Fruit fly (Drosophila melanogaster) whole organism, prepupa: ENCODE measurements around the gene CG6893.

Experiments used
- Blimp-1 ChIP-seq: fragments of 200-800 bp; sonication (Bioruptor generic); optimal IDR thresholded peaks from 3 replicates; lab custom pipeline; 2017; ENCODE audit warnings: missing biosample characterization, missing genetic modification characterization, mild to moderate bottlenecking, moderate library complexity, missing genetic modification reagents
- CG10631 ChIP-seq: fragments of 200-800 bp; sonication (Bioruptor generic); optimal IDR thresholded peaks from 2 replicates; lab custom pipeline; 2016; ENCODE audit warnings: missing biosample characterization, missing genetic modification characterization
- CG10669 ChIP-seq: fragments of 200-800 bp; sonication (Bioruptor generic); optimal IDR thresholded peaks from 3 replicates; lab custom pipeline; 2018; ENCODE audit warnings: missing biosample characterization, mild to moderate bottlenecking, missing genetic modification characterization, moderate library complexity
- CG11294 ChIP-seq: fragments of 200-800 bp; sonication (Bioruptor generic); IDR thresholded peaks from 2 replicates; pipeline ENCODE4 v1.3.6; 2022; ENCODE audit warnings: missing biosample characterization, missing genetic modification characterization
- CG11762 ChIP-seq: fragments of 200-800 bp; sonication (Bioruptor generic); optimal IDR thresholded peaks from 3 replicates; lab custom pipeline; 2016; ENCODE audit warnings: missing biosample characterization, missing genetic modification characterization; ENCODE audit not compliant: insufficient read depth
- CG11902 ChIP-seq: fragments of 200-800 bp; sonication (Bioruptor generic); optimal IDR thresholded peaks from 3 replicates; lab custom pipeline; 2016; ENCODE audit warnings: missing biosample characterization, missing genetic modification characterization
- CG15336 ChIP-seq: fragments of 200-800 bp; sonication (Bioruptor generic); IDR thresholded peaks from 2 replicates; pipeline ENCODE4 v1.3.6; 2022; ENCODE audit warnings: missing biosample characterization, missing genetic modification characterization
- CG1621 ChIP-seq: fragments of 200-800 bp; sonication (Bioruptor generic); optimal IDR thresholded peaks from 3 replicates; lab custom pipeline; 2018; ENCODE audit warnings: missing biosample characterization, mild to moderate bottlenecking, missing genetic modification characterization
- CG16779 ChIP-seq: fragments of 200-800 bp; sonication (Bioruptor generic); optimal IDR thresholded peaks from 3 replicates; lab custom pipeline; 2017; ENCODE audit warnings: missing biosample characterization, mild to moderate bottlenecking, missing genetic modification characterization
- CG3032 ChIP-seq: fragments of 200-800 bp; optimal IDR thresholded peaks from 2 replicates; lab custom pipeline; 2019; ENCODE audit warnings: missing biosample characterization, mild to moderate bottlenecking, missing genetic modification characterization, moderate library complexity
- CG32006 ChIP-seq: fragments of 200-800 bp; sonication (Bioruptor generic); optimal IDR thresholded peaks from 3 replicates; lab custom pipeline; 2017; ENCODE audit warnings: missing biosample characterization, mild to moderate bottlenecking, missing genetic modification characterization
- CG34406 ChIP-seq: fragments of 200-800 bp; sonication (Bioruptor generic); optimal IDR thresholded peaks from 3 replicates; lab custom pipeline; 2016; ENCODE audit warnings: missing biosample characterization, missing genetic modification characterization
- CG3919 ChIP-seq: fragments of 200-800 bp; sonication (Bioruptor generic); optimal IDR thresholded peaks from 3 replicates; lab custom pipeline; 2016; ENCODE audit warnings: missing biosample characterization, missing genetic modification characterization
- CG4318 ChIP-seq: fragments of 200-800 bp; sonication (Bioruptor generic); optimal IDR thresholded peaks from 3 replicates; lab custom pipeline; 2017; ENCODE audit warnings: missing biosample characterization, mild to moderate bottlenecking, missing genetic modification characterization
- CG6163 ChIP-seq: fragments of 200-800 bp; sonication (Bioruptor generic); IDR thresholded peaks from 3 replicates; pipeline ENCODE4 v1.3.6; 2022; ENCODE audit warnings: missing biosample characterization, missing genetic modification characterization
- CG6276 ChIP-seq: fragments of 200-800 bp; sonication (Bioruptor generic); optimal IDR thresholded peaks from 2 replicates; lab custom pipeline; 2017; ENCODE audit warnings: missing biosample characterization, mild to moderate bottlenecking, missing genetic modification characterization
- CG6792 ChIP-seq: fragments of 200-800 bp; sonication (Bioruptor generic); optimal IDR thresholded peaks from 3 replicates; lab custom pipeline; 2016; ENCODE audit warnings: missing biosample characterization, missing genetic modification characterization
- CG6808 ChIP-seq: fragments of 200-800 bp; sonication (Bioruptor generic); optimal IDR thresholded peaks from 3 replicates; lab custom pipeline; 2017; ENCODE audit warnings: missing biosample characterization, missing genetic modification characterization, mild to moderate bottlenecking, moderate library complexity, missing genetic modification reagents
- CG7368 ChIP-seq: fragments of 200-800 bp; sonication (Bioruptor generic); optimal IDR thresholded peaks from 3 replicates; lab custom pipeline; 2016; ENCODE audit warnings: missing biosample characterization, missing genetic modification characterization
- CG8119 ChIP-seq: fragments of 200-800 bp; sonication (Bioruptor generic); IDR thresholded peaks from 3 replicates; pipeline ENCODE4 v1.3.6; 2022; ENCODE audit warnings: missing biosample characterization, missing genetic modification characterization
- CG8632 ChIP-seq: fragments of 200-800 bp; sonication (Bioruptor generic); optimal IDR thresholded peaks from 3 replicates; lab custom pipeline; 2016; ENCODE audit warnings: missing biosample characterization, missing genetic modification characterization
- CG9139 ChIP-seq: fragments of 200-800 bp; sonication (Bioruptor generic); optimal IDR thresholded peaks from 3 replicates; lab custom pipeline; 2017; ENCODE audit warnings: missing biosample characterization, mild to moderate bottlenecking, missing genetic modification characterization
- Eip75B ChIP-seq: fragments of 200-800 bp; sonication (Bioruptor generic); optimal IDR thresholded peaks from 3 replicates; lab custom pipeline; 2016; ENCODE audit warnings: missing biosample characterization, missing genetic modification characterization
- Eip78C ChIP-seq: fragments of 200-800 bp; sonication (Bioruptor generic); peaks from one replicate; lab custom pipeline; 2016; ENCODE audit warnings: missing biosample characterization, missing genetic modification characterization
- Eip93F ChIP-seq: fragments of 200-800 bp; sonication (Bioruptor generic); optimal IDR thresholded peaks from 2 replicates; lab custom pipeline; 2016; ENCODE audit warnings: missing biosample characterization, mild to moderate bottlenecking, missing genetic modification characterization
- Ets21C ChIP-seq: fragments of 200-800 bp; sonication (Bioruptor generic); optimal IDR thresholded peaks from 3 replicates; lab custom pipeline; 2016; ENCODE audit warnings: missing biosample characterization, missing genetic modification characterization
- Ets96B ChIP-seq: fragments of 200-800 bp; optimal IDR thresholded peaks from 2 replicates; lab custom pipeline; 2019; ENCODE audit warnings: missing biosample characterization, mild to moderate bottlenecking, missing genetic modification characterization, moderate library complexity
- Gug ChIP-seq: fragments of 200-800 bp; sonication (Bioruptor generic); IDR thresholded peaks from 2 replicates; pipeline ENCODE4 v1.3.6; 2022; ENCODE audit warnings: missing biosample characterization, missing genetic modification characterization
- Hr38 ChIP-seq: sonication (Bioruptor generic); optimal IDR thresholded peaks from 2 replicates; lab custom pipeline; 2016; ENCODE audit warnings: missing biosample characterization, missing genetic modification characterization
- Hr39 ChIP-seq: fragments of 200-800 bp; sonication (Bioruptor generic); optimal IDR thresholded peaks from 2 replicates; lab custom pipeline; 2016; ENCODE audit warnings: missing biosample characterization, missing genetic modification characterization
- Hr4 ChIP-seq: fragments of 200-800 bp; sonication (Bioruptor generic); optimal IDR thresholded peaks from 3 replicates; lab custom pipeline; 2016; ENCODE audit warnings: missing biosample characterization, missing genetic modification characterization
- Lpt ChIP-seq: fragments of 200-800 bp; sonication (Bioruptor generic); optimal IDR thresholded peaks from 3 replicates; lab custom pipeline; 2016; ENCODE audit warnings: missing biosample characterization, missing genetic modification characterization
- OdsH ChIP-seq: fragments of 200-800 bp; sonication (Bioruptor generic); optimal IDR thresholded peaks from 3 replicates; lab custom pipeline; 2016; ENCODE audit warnings: missing biosample characterization, missing genetic modification characterization
- Smox ChIP-seq: fragments of 200-800 bp; sonication (Bioruptor generic); optimal IDR thresholded peaks from 3 replicates; lab custom pipeline; 2016; ENCODE audit warnings: missing biosample characterization, missing genetic modification characterization
- Sox14 ChIP-seq: fragments of 200-800 bp; sonication (Bioruptor generic); optimal IDR thresholded peaks from 3 replicates; lab custom pipeline; 2016; ENCODE audit warnings: missing biosample characterization, missing genetic modification characterization
- Sox15 ChIP-seq: fragments of 200-800 bp; sonication (Bioruptor generic); optimal IDR thresholded peaks from 3 replicates; lab custom pipeline; 2016; ENCODE audit warnings: missing biosample characterization, missing genetic modification characterization
- cyc ChIP-seq: fragments of 200-800 bp; sonication (Bioruptor generic); optimal IDR thresholded peaks from 3 replicates; lab custom pipeline; 2016; ENCODE audit warnings: missing biosample characterization, missing genetic modification characterization
- dac ChIP-seq: fragments of 200-800 bp; sonication (Bioruptor generic); optimal IDR thresholded peaks from 2 replicates; lab custom pipeline; 2017; ENCODE audit warnings: missing biosample characterization, mild to moderate bottlenecking, missing genetic modification characterization
- dsx ChIP-seq: fragments of 200-800 bp; optimal IDR thresholded peaks from 3 replicates; lab custom pipeline; 2019; ENCODE audit warnings: missing biosample characterization, mild to moderate bottlenecking, missing genetic modification characterization, moderate library complexity; ENCODE audit not compliant: poor library complexity, severe bottlenecking
- eg ChIP-seq: fragments of 200-800 bp; sonication (Bioruptor generic); IDR thresholded peaks from 3 replicates; pipeline ENCODE4 v1.3.6; 2022; ENCODE audit warnings: missing biosample characterization, missing genetic modification characterization
- esn ChIP-seq: fragments of 200-800 bp; sonication (Bioruptor generic); optimal IDR thresholded peaks from 2 replicates; lab custom pipeline; 2016; ENCODE audit warnings: missing biosample characterization, mild to moderate bottlenecking, missing genetic modification characterization, moderate library complexity
- fd59A ChIP-seq: fragments of 200-800 bp; sonication (Bioruptor generic); optimal IDR thresholded peaks from 2 replicates; lab custom pipeline; 2017; ENCODE audit warnings: missing biosample characterization, mild to moderate bottlenecking, missing genetic modification characterization, missing genetic modification reagents
- fd85E ChIP-seq: fragments of 200-800 bp; sonication (Bioruptor generic); optimal IDR thresholded peaks from 3 replicates; lab custom pipeline; 2016; ENCODE audit warnings: missing biosample characterization, missing genetic modification characterization
- lz ChIP-seq: fragments of 200-800 bp; sonication (Bioruptor generic); optimal IDR thresholded peaks from 3 replicates; lab custom pipeline; 2016; ENCODE audit warnings: missing biosample characterization, missing genetic modification characterization
- net ChIP-seq: fragments of 200-800 bp; sonication (Bioruptor generic); optimal IDR thresholded peaks from 3 replicates; lab custom pipeline; 2016; ENCODE audit warnings: missing biosample characterization, missing genetic modification characterization
- spab ChIP-seq: fragments of 200-800 bp; sonication (Bioruptor generic); optimal IDR thresholded peaks from 2 replicates; lab custom pipeline; 2017; ENCODE audit warnings: missing biosample characterization, mild to moderate bottlenecking, missing genetic modification characterization, missing genetic modification reagents
- ss ChIP-seq, 2 experiments: fragments of 200-800 bp; sonication (Bioruptor generic); optimal IDR thresholded peaks; 2 replicates in 1 of 2; 3 replicates in 1 of 2; lab custom pipeline; 2017 to 2018; ENCODE audit warnings: mild to moderate bottlenecking in 2 of 2, missing biosample characterization in 2 of 2, missing genetic modification characterization in 2 of 2, moderate library complexity in 1 of 2
- topi ChIP-seq: fragments of 200-800 bp; sonication (Bioruptor generic); optimal IDR thresholded peaks from 3 replicates; lab custom pipeline; 2016; ENCODE audit warnings: missing biosample characterization, missing genetic modification characterization

Gene CG6893

DNA sequence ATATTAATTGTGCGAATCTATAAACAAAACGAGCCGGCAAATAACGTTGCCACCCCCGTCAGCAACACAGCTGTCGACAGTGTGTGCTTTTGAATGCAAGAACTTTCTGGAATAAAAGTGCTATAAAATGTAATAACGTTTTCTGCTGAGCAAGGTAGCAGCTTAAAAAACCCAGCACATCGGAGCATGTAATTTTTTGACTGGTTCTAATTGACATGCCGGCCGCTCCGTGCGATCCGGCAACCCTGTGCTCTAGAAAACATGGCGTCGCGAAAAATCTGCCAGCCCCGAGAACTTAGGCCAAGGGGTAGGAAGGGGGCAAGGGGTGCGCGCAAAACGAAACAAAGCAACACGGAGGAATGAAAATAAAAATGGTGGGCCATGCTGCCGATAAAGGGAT is 21.8 kb upstream of the CG6893 start (continued):
- peak; percentile 10; the same call in 1 of the 2 replicates for TF ChIP-seq CG15336
- TF ChIP-seq Smox (GFP tag; lab: Kevin White, UChicago), result no peak
- no peak for TF ChIP-seq CG11902
- no peak for TF ChIP-seq Hr4 (GFP tag; lab: Kevin White, UChicago)
- peak; percentile 92 for TF ChIP-seq Sox14
- no peak for TF ChIP-seq dac (GFP tag; lab: Kevin White, UChicago)
- no peak for TF ChIP-seq CG32006 (GFP tag; lab: Kevin White, UChicago)
- TF ChIP-seq dsx (GFP tag; lab: Kevin White, UChicago), result peak; percentile 37
- peak; percentile 35 for TF ChIP-seq topi (GFP tag; lab: Kevin White, UChicago)
- TF ChIP-seq CG6163 (GFP tag; lab: Robert Waterston, UW), result peak; percentile 35; the same call in 2 of the 3 replicates

- no peak for TF ChIP-seq net (GFP tag; lab: Kevin White, UChicago)
- no peak for TF ChIP-seq Ets96B (tag; lab: Kevin White, UChicago)
- no peak for TF ChIP-seq CG8632 (GFP tag; lab: Kevin White, UChicago)
- TF ChIP-seq OdsH (GFP tag; lab: Kevin White, UChicago), result peak; percentile 20
- TF ChIP-seq CG3919 (GFP tag; lab: Kevin White, UChicago), result peak; percentile 67
- TF ChIP-seq CG34406, result no peak
- TF ChIP-seq Eip93F, result no peak
- TF ChIP-seq CG8119 (GFP tag; lab: Robert Waterston, UW), result no peak
- no peak for TF ChIP-seq CG7368 (GFP tag; lab: Kevin White, UChicago)
- TF ChIP-seq CG10669 (GFP tag; lab: Kevin White, UChicago), result no peak
- no peak for TF ChIP-seq CG9139 (GFP tag; lab: Kevin White, UChicago)
- no peak for TF ChIP-seq Eip75B (GFP tag; lab: Kevin White, UChicago)
- peak; percentile 40 for TF ChIP-seq cyc (GFP tag; lab: Kevin White, UChicago)
- no peak for TF ChIP-seq fd59A
- no peak for TF ChIP-seq CG11294
- TF ChIP-seq Smox (GFP tag; lab: Kevin White, UChicago), result no peak
- no peak for TF ChIP-seq Lpt (GFP tag; lab: Kevin White, UChicago)
- TF ChIP-seq Eip78C (GFP tag; lab: Kevin White, UChicago), result peak; percentile 51
- TF ChIP-seq CG6792 (GFP tag; lab: Kevin White, UChicago), result no peak
- no peak for TF ChIP-seq Hr4 (GFP tag; lab: Kevin White, UChicago)
- peak; percentile 19 for TF ChIP-seq Hr39 (GFP tag; lab: Kevin White, UChicago)
- TF ChIP-seq CG3032, result peak; percentile 29
- TF ChIP-seq eg (GFP tag; lab: Robert Waterston, UW), result no peak
- TF ChIP-seq CG6276 (GFP tag; lab: Kevin White, UChicago), result no peak
- TF ChIP-seq esn, result peak; percentile 64
- no peak for TF ChIP-seq spab (GFP tag; lab: Kevin White, UChicago)
- TF ChIP-seq Ets21C (GFP tag; lab: Kevin White, UChicago), result peak; percentile 34
- no peak for TF ChIP-seq Gug (GFP tag; lab: Robert Waterston, UW)
- TF ChIP-seq dsx (GFP tag; lab: Kevin White, UChicago), result peak; percentile 5
- TF ChIP-seq CG11762 (GFP tag; lab: Kevin White, UChicago), result no peak
- no peak for TF ChIP-seq CG32006 (GFP tag; lab: Kevin White, UChicago)
- no peak for TF ChIP-seq fd85E (GFP tag; lab: Kevin White, UChicago)
- TF ChIP-seq Blimp-1 (GFP tag; lab: Kevin White, UChicago), result no peak
- no peak for TF ChIP-seq CG4318 (GFP tag; lab: Kevin White, UChicago)
- peak in 1 of 2 experiments; percentile 14 for TF ChIP-seq ss (GFP tag; optimal IDR thresholded peaks at IDR 0.05; lab: Kevin White, UChicago)
- TF ChIP-seq CG15336, result no peak
- TF ChIP-seq Sox15 (GFP tag; lab: Kevin White, UChicago), result no peak
- no peak for TF ChIP-seq CG6808 (GFP tag; lab: Kevin White, UChicago)
- no peak for TF ChIP-seq Hr38
- no peak for TF ChIP-seq CG16779 (tag; lab: Kevin White, UChicago)
- peak; percentile 45 for TF ChIP-seq topi (GFP tag; lab: Kevin White, UChicago)
- TF ChIP-seq CG11902, result no peak
- peak; percentile 50 for TF ChIP-seq lz
- no peak for TF ChIP-seq CG1621 (tag; lab: Kevin White, UChicago)
- no peak for TF ChIP-seq CG10631 (GFP tag; lab: Kevin White, UChicago)
Observed at dm6 chr3L:18672986-18673633, 20.9 kb upstream of the CG6893 start, which contains the start of gene Capr. Gene Capr (minus strand): TSS chr3L:18673324.
